Fruit fly (Drosophila melanogaster) whole organism, embryonic: ENCODE data around the gene Chpf.

Experiments used
- Atf3 ChIP-seq: fragments of 200-800 bp; sonication (Bioruptor generic); optimal IDR thresholded peaks from 3 replicates; lab custom pipeline; 2016; ENCODE audit warnings: missing biosample characterization, missing genetic modification characterization
- CG11093 ChIP-seq: fragments of 200-800 bp; sonication (Bioruptor generic); IDR thresholded peaks from 3 replicates; pipeline ENCODE4 v1.3.6; 2022; ENCODE audit warnings: missing biosample characterization, missing genetic modification characterization
- CG12104 ChIP-seq: fragments of 200-800 bp; sonication (Bioruptor generic); optimal IDR thresholded peaks from 3 replicates; lab custom pipeline; 2016; ENCODE audit warnings: missing biosample characterization, missing genetic modification characterization
- CG13894 ChIP-seq: fragments of 200-800 bp; sonication (Bioruptor generic); optimal IDR thresholded peaks from 3 replicates; lab custom pipeline; 2018; ENCODE audit warnings: missing biosample characterization, mild to moderate bottlenecking, missing genetic modification characterization, moderate library complexity
- CG15073 ChIP-seq: fragments of 200-800 bp; sonication (Bioruptor generic); optimal IDR thresholded peaks from 2 replicates; lab custom pipeline; 2016; ENCODE audit warnings: missing biosample characterization, missing genetic modification characterization
- CG15269 ChIP-seq: fragments of 200-800 bp; sonication (Bioruptor generic); optimal IDR thresholded peaks from 2 replicates; lab custom pipeline; 2018; ENCODE audit warnings: missing biosample characterization, mild to moderate bottlenecking, missing genetic modification characterization, moderate library complexity
- CG1602 ChIP-seq: fragments of 200-800 bp; sonication (Bioruptor generic); optimal IDR thresholded peaks from 3 replicates; lab custom pipeline; 2016; ENCODE audit warnings: missing biosample characterization, missing genetic modification characterization
- CG17186 ChIP-seq: fragments of 200-800 bp; sonication (Bioruptor generic); optimal IDR thresholded peaks from 3 replicates; lab custom pipeline; 2017; ENCODE audit warnings: missing biosample characterization, missing genetic modification reagents, missing genetic modification characterization
- CG17359 ChIP-seq: fragments of 200-800 bp; sonication (Bioruptor generic); optimal IDR thresholded peaks from 3 replicates; lab custom pipeline; 2018; ENCODE audit warnings: missing biosample characterization, mild to moderate bottlenecking, missing genetic modification characterization, moderate library complexity
- CG18262 ChIP-seq: fragments of 200-800 bp; optimal IDR thresholded peaks from 3 replicates; lab custom pipeline; 2019; ENCODE audit warnings: missing biosample characterization, mild to moderate bottlenecking, missing genetic modification characterization, moderate library complexity
- CG1832 ChIP-seq: fragments of 200-800 bp; sonication (Bioruptor generic); optimal IDR thresholded peaks from 2 replicates; lab custom pipeline; 2017; ENCODE audit warnings: missing biosample characterization, mild to moderate bottlenecking, missing genetic modification characterization, inconsistent platforms
- CG2712 ChIP-seq: fragments of 200-800 bp; optimal IDR thresholded peaks from 3 replicates; lab custom pipeline; 2019; ENCODE audit warnings: missing biosample characterization, mild to moderate bottlenecking, missing genetic modification characterization, moderate library complexity
- CG2889 ChIP-seq: fragments of 200-800 bp; sonication (Bioruptor generic); IDR thresholded peaks from 3 replicates; pipeline ENCODE4 v1.3.6; 2022; ENCODE audit warnings: missing biosample characterization, missing genetic modification characterization
- CG33557 ChIP-seq: fragments of 200-800 bp; sonication (Bioruptor generic); optimal IDR thresholded peaks from 2 replicates; lab custom pipeline; 2019; ENCODE audit warnings: missing biosample characterization, mild to moderate bottlenecking, missing genetic modification characterization, moderate library complexity
- CG4328 ChIP-seq: fragments of 200-800 bp; sonication (Bioruptor generic); optimal IDR thresholded peaks from 3 replicates; lab custom pipeline; 2017; ENCODE audit warnings: missing biosample characterization, missing genetic modification reagents, missing genetic modification characterization
- CG7372 ChIP-seq: fragments of 200-800 bp; sonication (Bioruptor generic); IDR thresholded peaks from 2 replicates; pipeline ENCODE4 v1.3.6; 2022; ENCODE audit warnings: missing biosample characterization, missing genetic modification characterization
- CG8290 ChIP-seq, 3 experiments: fragments of 200-800 bp; sonication (Bioruptor generic); optimal IDR thresholded peaks; 2 replicates each; lab custom pipeline; 2016 to 2019; ENCODE audit warnings: missing biosample characterization in 3 of 3, missing genetic modification characterization in 3 of 3, mild to moderate bottlenecking in 2 of 3, moderate library complexity in 1 of 3
- CG8924 ChIP-seq: fragments of 200-800 bp; optimal IDR thresholded peaks from 3 replicates; lab custom pipeline; 2019; ENCODE audit warnings: missing biosample characterization, mild to moderate bottlenecking, missing genetic modification characterization, moderate library complexity
- D ChIP-seq, 2 experiments: fragments of 200-800 bp in 1 of 2; fragments of >200 bp in 1 of 2; sonication (Bioruptor generic) in 1 of 2; optimal IDR thresholded peaks; 2 replicates in 1 of 2; 3 replicates in 1 of 2; lab custom pipeline; 2017; ENCODE audit warnings: mild to moderate bottlenecking in 1 of 2, missing biosample characterization in 1 of 2, missing genetic modification characterization in 1 of 2, missing genetic modification reagents in 1 of 2
- Gsc ChIP-seq: fragments of 200-800 bp; sonication (Bioruptor generic); IDR thresholded peaks from 2 replicates; pipeline ENCODE4 v1.3.6; 2022; ENCODE audit warnings: missing biosample characterization, missing genetic modification characterization
- Mes4 ChIP-seq: fragments of 200-800 bp; sonication (Bioruptor generic); optimal IDR thresholded peaks from 2 replicates; lab custom pipeline; 2016; ENCODE audit warnings: missing biosample characterization, missing genetic modification characterization
- Mrtf ChIP-seq: fragments of 200-800 bp; sonication (Bioruptor generic); IDR thresholded peaks from 3 replicates; pipeline ENCODE4 v1.3.6; 2022; ENCODE audit warnings: missing biosample characterization, missing genetic modification characterization
- Optix ChIP-seq: fragments of 200-800 bp; sonication (Bioruptor generic); IDR thresholded peaks from 3 replicates; pipeline ENCODE4 v1.3.6; 2022; ENCODE audit warnings: missing biosample characterization, missing genetic modification characterization
- PHDP ChIP-seq: fragments of 200-800 bp; sonication (Bioruptor generic); optimal IDR thresholded peaks from 3 replicates; lab custom pipeline; 2018; ENCODE audit warnings: missing biosample characterization, mild to moderate bottlenecking, missing genetic modification characterization, moderate library complexity
- Rfx ChIP-seq: fragments of 200-800 bp; sonication (Bioruptor generic); IDR thresholded peaks from 2 replicates; pipeline ENCODE4 v1.3.6; 2022; ENCODE audit warnings: missing biosample characterization, missing genetic modification characterization
- Side ChIP-seq: fragments of 200-800 bp; sonication (Bioruptor generic); optimal IDR thresholded peaks from 2 replicates; lab custom pipeline; 2016; ENCODE audit warnings: missing biosample characterization, missing genetic modification characterization
- Trl ChIP-seq, 3 experiments: fragments of >200 bp in 2 of 3; fragments of 200-800 bp in 1 of 3; sonication (Bioruptor generic) in 1 of 3; optimal IDR thresholded peaks; 2 replicates in 1 of 3; 3 replicates in 2 of 3; lab custom pipeline; 2016 to 2017; ENCODE audit warnings: missing biosample characterization in 1 of 3, missing genetic modification characterization in 1 of 3
- amos ChIP-seq: fragments of 200-800 bp; sonication (Bioruptor generic); IDR thresholded peaks from 2 replicates; pipeline ENCODE4 v1.3.6; 2022; ENCODE audit warnings: missing biosample characterization, missing genetic modification characterization; ENCODE audit not compliant: partially characterized antibody
- ara ChIP-seq: fragments of 200-800 bp; sonication (Bioruptor generic); IDR thresholded peaks from 2 replicates; pipeline ENCODE4 v1.3.6; 2022; ENCODE audit warnings: missing biosample characterization, missing genetic modification characterization
- btn ChIP-seq: fragments of 200-800 bp; sonication (Bioruptor generic); optimal IDR thresholded peaks from 2 replicates; lab custom pipeline; 2016; ENCODE audit warnings: missing biosample characterization, missing genetic modification characterization
- chn ChIP-seq: fragments of 200-800 bp; sonication (Bioruptor generic); optimal IDR thresholded peaks from 2 replicates; lab custom pipeline; 2016; ENCODE audit warnings: missing biosample characterization, missing genetic modification characterization
- disco-r ChIP-seq: fragments of 200-800 bp; sonication (Bioruptor generic); optimal IDR thresholded peaks from 2 replicates; lab custom pipeline; 2016; ENCODE audit warnings: missing biosample characterization, missing genetic modification characterization
- dmrt11E ChIP-seq: fragments of 200-800 bp; sonication (Bioruptor generic); optimal IDR thresholded peaks from 3 replicates; lab custom pipeline; 2018; ENCODE audit warnings: missing biosample characterization, mild to moderate bottlenecking, missing genetic modification characterization, moderate library complexity
- dmrt99B ChIP-seq: fragments of 200-800 bp; sonication (Bioruptor generic); optimal IDR thresholded peaks from 2 replicates; lab custom pipeline; 2018; ENCODE audit warnings: missing biosample characterization, mild to moderate bottlenecking, missing genetic modification characterization, moderate library complexity
- fd64A ChIP-seq: fragments of 200-800 bp; sonication (Bioruptor generic); optimal IDR thresholded peaks from 3 replicates; lab custom pipeline; 2018; ENCODE audit warnings: missing biosample characterization, mild to moderate bottlenecking, missing genetic modification characterization
- fru ChIP-seq: fragments of >200 bp; optimal IDR thresholded peaks from 2 replicates; lab custom pipeline; 2017
- gcm2 ChIP-seq: fragments of 200-800 bp; sonication (Bioruptor generic); optimal IDR thresholded peaks from 2 replicates; lab custom pipeline; 2016; ENCODE audit warnings: missing biosample characterization, missing genetic modification characterization
- gro ChIP-seq: fragments of 200-800 bp; sonication (Bioruptor generic); optimal IDR thresholded peaks from 2 replicates; lab custom pipeline; 2016; ENCODE audit warnings: missing biosample characterization, missing genetic modification characterization
- gsb ChIP-seq: fragments of 200-800 bp; sonication (Bioruptor generic); IDR thresholded peaks from 2 replicates; pipeline ENCODE4 v1.3.6; 2022; ENCODE audit warnings: missing biosample characterization, missing genetic modification characterization
- h ChIP-seq: fragments of >200 bp; optimal IDR thresholded peaks from 2 replicates; lab custom pipeline; 2017
- kay ChIP-seq: fragments of 200-800 bp; sonication (Bioruptor generic); optimal IDR thresholded peaks from 2 replicates; lab custom pipeline; 2016; ENCODE audit warnings: missing biosample characterization, missing genetic modification characterization
- lov ChIP-seq, 2 experiments: fragments of 200-800 bp in 1 of 2; fragments of >200 bp in 1 of 2; sonication (Bioruptor generic) in 1 of 2; IDR thresholded peaks in 1 of 2; optimal IDR thresholded peaks in 1 of 2; 2 replicates in 1 of 2; 3 replicates in 1 of 2; pipeline versions ENCODE4 v1.3.6 to Lab custom; 2017 to 2022; ENCODE audit warnings: missing biosample characterization in 1 of 2, missing genetic modification characterization in 1 of 2
- nmo ChIP-seq: fragments of 200-800 bp; sonication (Bioruptor generic); optimal IDR thresholded peaks from 2 replicates; lab custom pipeline; 2018; ENCODE audit warnings: missing biosample characterization, mild to moderate bottlenecking, missing genetic modification characterization, moderate library complexity
- sc ChIP-seq, 3 experiments: fragments of >200 bp in 2 of 3; fragments of 200-800 bp in 1 of 3; sonication (Bioruptor generic) in 1 of 3; optimal IDR thresholded peaks; 2 replicates in 2 of 3; 3 replicates in 1 of 3; lab custom pipeline; 2017; ENCODE audit warnings: mild to moderate bottlenecking in 1 of 3, missing biosample characterization in 1 of 3, missing genetic modification characterization in 1 of 3, missing genetic modification reagents in 1 of 3
- sd ChIP-seq: fragments of 200-800 bp; sonication (Bioruptor generic); optimal IDR thresholded peaks from 3 replicates; lab custom pipeline; 2018; ENCODE audit warnings: missing biosample characterization, mild to moderate bottlenecking, missing genetic modification characterization, moderate library complexity
- sens-2 ChIP-seq: fragments of 200-800 bp; sonication (Bioruptor generic); IDR thresholded peaks from 2 replicates; pipeline ENCODE4 v1.3.6; 2022; ENCODE audit warnings: missing biosample characterization, missing genetic modification characterization
- seq ChIP-seq: fragments of 200-800 bp; sonication (Bioruptor generic); IDR thresholded peaks from 2 replicates; pipeline ENCODE4 v1.3.6; 2022; ENCODE audit warnings: missing biosample characterization, missing genetic modification characterization
- tio ChIP-seq: fragments of 200-800 bp; sonication (Bioruptor generic); optimal IDR thresholded peaks from 2 replicates; lab custom pipeline; 2017; ENCODE audit warnings: missing biosample characterization, missing genetic modification characterization, inconsistent platforms
- zen2 ChIP-seq: fragments of 200-800 bp; sonication (Bioruptor generic); IDR thresholded peaks from 3 replicates; pipeline ENCODE4 v1.3.6; 2022; ENCODE audit warnings: missing biosample characterization, missing genetic modification characterization; ENCODE audit not compliant: partially characterized antibody

Gene Chpf

DNA sequence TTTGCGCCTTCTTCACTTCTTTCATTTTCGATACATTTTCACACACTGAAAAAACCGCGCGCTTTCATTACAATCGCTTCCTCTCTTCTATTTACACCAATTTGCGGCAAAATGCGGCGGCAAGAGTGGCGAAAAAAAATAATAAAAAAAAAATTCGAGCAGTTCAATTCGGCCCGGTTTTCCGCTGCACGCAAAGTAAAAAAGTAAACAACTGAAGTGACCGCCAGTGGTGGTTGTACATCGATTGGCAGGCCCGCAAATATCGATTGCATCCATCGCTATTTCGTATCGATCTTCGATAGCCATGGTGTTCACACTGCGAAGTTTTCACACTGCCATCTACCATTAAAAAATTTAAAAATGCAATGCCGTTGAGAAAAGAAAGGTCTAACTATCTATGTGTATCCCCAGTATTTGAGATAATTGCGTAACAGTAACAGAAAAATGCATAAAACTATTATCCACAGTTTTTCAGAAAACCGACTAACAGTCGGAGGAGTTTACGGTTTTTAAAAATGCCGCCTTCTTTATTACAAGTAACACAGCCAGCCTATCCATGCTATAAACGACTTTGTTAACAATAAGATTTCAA lies at the start of gene Chpf (continued):
- TF ChIP-seq fd64A (GFP tag; lab: Kevin White, UChicago) (no peak), CG17186 (GFP tag; lab: Kevin White, UChicago) (peak; percentile 7), gsb (no peak), btn (GFP tag; lab: Kevin White, UChicago) (no peak), Side (GFP tag; lab: Kevin White, UChicago) (no peak), CG1602 (GFP tag; lab: Kevin White, UChicago) (no peak), dmrt11E (no peak), Trl (optimal IDR thresholded peaks at IDR 0.05; lab: Kevin White, UChicago) (peak in 1 of 2 experiments; percentile 10), Trl (GFP tag; optimal IDR thresholded peaks at IDR 0.05; lab: Kevin White, UChicago) (no peak), CG33557 (GFP tag; lab: Kevin White, UChicago) (no peak), amos (GFP tag; lab: Robert Waterston, UW) (peak; percentile 87), gro (no peak), lov (optimal IDR thresholded peaks at IDR 0.05; lab: Kevin White, UChicago) (no peak), lov (GFP tag; IDR thresholded peaks at IDR 0.05; lab: Robert Waterston, UW) (no peak), Mrtf (GFP tag; lab: Robert Waterston, UW) (no peak), h (no peak), CG1832 (GFP tag; lab: Kevin White, UChicago) (no peak), disco-r (GFP tag; lab: Kevin White, UChicago) (no peak), zen2 (GFP tag; lab: Robert Waterston, UW) (no peak; the same call in 1 of the 3 replicates), Gsc (no peak), CG2889 (GFP tag; lab: Robert Waterston, UW) (no peak), kay (GFP tag; lab: Kevin White, UChicago) (no peak), gcm2 (no peak), chn (peak; percentile 30), CG7372 (GFP tag; lab: Robert Waterston, UW) (no peak), CG8290 (GFP tag; optimal IDR thresholded peaks at IDR 0.05; lab: Kevin White, UChicago) (no peak), CG8290 (tag; optimal IDR thresholded peaks at IDR 0.05; lab: Kevin White, UChicago) (peak in 1 of 2 experiments; percentile 33)

DNA sequence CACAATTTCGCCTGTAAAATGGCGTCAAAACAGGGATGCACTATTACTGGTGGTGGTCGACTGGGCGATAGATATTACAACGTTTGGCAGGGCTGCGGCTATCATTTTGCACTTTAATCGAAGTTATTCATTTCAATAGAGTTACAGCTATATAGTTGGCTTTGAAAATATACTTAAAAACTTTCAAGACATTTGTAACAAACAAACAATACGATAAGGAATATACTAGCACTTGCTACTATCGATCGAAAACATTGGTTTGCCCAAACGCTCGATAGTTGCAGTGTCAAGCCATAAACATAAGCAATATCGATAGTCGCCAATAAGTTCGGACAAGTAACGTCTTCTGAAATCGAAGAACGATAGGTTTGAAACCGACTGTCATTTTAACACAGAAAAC lies 47.2 kb upstream of the Chpf start, which contains the start of the genes Bap60 and CG12096:
TSS of gene Bap60 (minus strand) at position 28 of the 400 bp plus-strand sequence.
TSS of gene CG12096 (plus strand) at position 124 of the 400 bp plus-strand sequence.
- TF ChIP-seq fru (lab: Kevin White, UChicago) (no peak), sens-2 (GFP tag; lab: Robert Waterston, UW) (no peak), tio (GFP tag; lab: Kevin White, UChicago) (no peak), CG15269 (tag; lab: Kevin White, UChicago) (peak; percentile 69), CG4328 (GFP tag; lab: Kevin White, UChicago) (peak; percentile 66), CG17359 (tag; lab: Kevin White, UChicago) (peak; percentile 58), D (optimal IDR thresholded peaks at IDR 0.05; lab: Kevin White, UChicago) (no peak), D (GFP tag; optimal IDR thresholded peaks at IDR 0.05; lab: Kevin White, UChicago) (peak; percentile 6), CG12104 (peak; percentile 5), dmrt99B (tag; lab: Kevin White, UChicago) (peak; percentile 67), Atf3 (GFP tag; lab: Kevin White, UChicago) (peak; percentile 46), sc (optimal IDR thresholded peaks at IDR 0.05; lab: Kevin White, UChicago) (no peak), sc (GFP tag; optimal IDR thresholded peaks at IDR 0.05; lab: Kevin White, UChicago) (no peak), CG8924 (peak; percentile 80), nmo (GFP tag; lab: Kevin White, UChicago) (peak; percentile 90), ara (peak; percentile 26; the same call in 1 of the 2 replicates), kay (GFP tag; lab: Kevin White, UChicago) (peak; percentile 35), CG18262 (tag; lab: Kevin White, UChicago) (peak; percentile 75), CG13894 (tag; lab: Kevin White, UChicago) (peak; percentile 63), Optix (GFP tag; lab: Robert Waterston, UW) (peak; percentile 13; the same call in 1 of the 3 replicates), CG11093 (GFP tag; lab: Robert Waterston, UW) (peak; percentile 32; the same call in 1 of the 3 replicates), PHDP (tag; lab: Kevin White, UChicago) (peak; percentile 69), seq (GFP tag; lab: Robert Waterston, UW) (no peak), CG15073 (GFP tag; lab: Kevin White, UChicago) (no peak), Rfx (peak; percentile 76), CG2712 (tag; lab: Kevin White, UChicago) (peak; percentile 82), sd (tag; lab: Kevin White, UChicago) (no peak), Mes4 (GFP tag; lab: Kevin White, UChicago) (peak; percentile 59)
